Fruit fly (Drosophila melanogaster) whole organism, embryonic: ENCODE measurements around the gene CG8236.

Experiments used
- Abd-B ChIP-seq: fragments of 200-800 bp; sonication (Bioruptor generic); optimal IDR thresholded peaks from 2 replicates; lab custom pipeline; 2018; ENCODE audit warnings: missing biosample characterization, mild to moderate bottlenecking, missing genetic modification characterization, moderate library complexity
- BEAF-32 ChIP-seq: fragments of 200-800 bp; sonication (Bioruptor generic); optimal IDR thresholded peaks from 3 replicates; lab custom pipeline; 2017; ENCODE audit warnings: missing biosample characterization, missing genetic modification characterization, mild to moderate bottlenecking, moderate library complexity, missing genetic modification reagents
- CG12071 ChIP-seq: fragments of 200-800 bp; sonication (Bioruptor generic); optimal IDR thresholded peaks from 3 replicates; lab custom pipeline; 2018; ENCODE audit warnings: missing biosample characterization, mild to moderate bottlenecking, missing genetic modification characterization
- CG14667 ChIP-seq: fragments of 200-800 bp; sonication (Bioruptor generic); IDR thresholded peaks from 2 replicates; pipeline ENCODE4 v1.3.6; 2022; ENCODE audit warnings: missing biosample characterization, missing genetic modification characterization
- CG1792 ChIP-seq: fragments of 200-800 bp; sonication (Bioruptor generic); optimal IDR thresholded peaks from 2 replicates; lab custom pipeline; 2016; ENCODE audit warnings: missing biosample characterization, missing genetic modification characterization
- CG2202 ChIP-seq: fragments of 200-800 bp; sonication (Bioruptor generic); optimal IDR thresholded peaks from 2 replicates; lab custom pipeline; 2018; ENCODE audit warnings: missing biosample characterization, mild to moderate bottlenecking, missing genetic modification characterization
- CG3065 ChIP-seq: fragments of 200-800 bp; sonication (Bioruptor generic); optimal IDR thresholded peaks from 2 replicates; lab custom pipeline; 2016; ENCODE audit warnings: missing biosample characterization, missing genetic modification characterization
- CG3163 ChIP-seq: fragments of 200-800 bp; sonication (Bioruptor generic); optimal IDR thresholded peaks from 3 replicates; lab custom pipeline; 2016; ENCODE audit warnings: missing biosample characterization, missing genetic modification characterization
- CG33213 ChIP-seq: fragments of 200-800 bp; sonication (Bioruptor generic); optimal IDR thresholded peaks from 3 replicates; lab custom pipeline; 2016; ENCODE audit warnings: missing biosample characterization, missing genetic modification characterization
- CG33557 ChIP-seq: fragments of 200-800 bp; sonication (Bioruptor generic); optimal IDR thresholded peaks from 2 replicates; lab custom pipeline; 2019; ENCODE audit warnings: missing biosample characterization, mild to moderate bottlenecking, missing genetic modification characterization, moderate library complexity
- CG3838 ChIP-seq: fragments of 200-800 bp; sonication (Bioruptor generic); optimal IDR thresholded peaks from 3 replicates; lab custom pipeline; 2016; ENCODE audit warnings: missing biosample characterization, missing genetic modification characterization
- CG5180 ChIP-seq: fragments of 200-800 bp; sonication (Bioruptor generic); optimal IDR thresholded peaks from 3 replicates; lab custom pipeline; 2017; ENCODE audit warnings: missing biosample characterization, missing genetic modification characterization, mild to moderate bottlenecking, moderate library complexity, missing genetic modification reagents
- CG6765 ChIP-seq: fragments of 200-800 bp; sonication (Bioruptor generic); optimal IDR thresholded peaks from 3 replicates; lab custom pipeline; 2017; ENCODE audit warnings: missing biosample characterization, mild to moderate bottlenecking, missing genetic modification characterization
- CG7839 ChIP-seq: fragments of 200-800 bp; sonication (Bioruptor generic); optimal IDR thresholded peaks from 3 replicates; lab custom pipeline; 2018; ENCODE audit warnings: missing biosample characterization, mild to moderate bottlenecking, missing genetic modification characterization, moderate library complexity
- CG8765 ChIP-seq: fragments of 200-800 bp; sonication (Bioruptor generic); IDR thresholded peaks from 2 replicates; pipeline ENCODE4 v1.3.6; 2022; ENCODE audit warnings: missing biosample characterization, missing genetic modification characterization
- CG9609 ChIP-seq: fragments of 200-800 bp; sonication (Bioruptor generic); optimal IDR thresholded peaks from 3 replicates; lab custom pipeline; 2016; ENCODE audit warnings: missing biosample characterization, missing genetic modification characterization
- CG9932 ChIP-seq: fragments of 200-800 bp; sonication (Bioruptor generic); IDR thresholded peaks from 2 replicates; pipeline ENCODE4 v1.3.6; 2022; ENCODE audit warnings: missing biosample characterization, missing genetic modification characterization
- CTCF ChIP-seq: fragments of 200-800 bp; sonication (Bioruptor generic); optimal IDR thresholded peaks from 2 replicates; lab custom pipeline; 2017; ENCODE audit warnings: missing biosample characterization, mild to moderate bottlenecking, missing genetic modification characterization, moderate library complexity
- D ChIP-seq, 2 experiments: fragments of 200-800 bp in 1 of 2; fragments of >200 bp in 1 of 2; sonication (Bioruptor generic) in 1 of 2; optimal IDR thresholded peaks; 2 replicates in 1 of 2; 3 replicates in 1 of 2; lab custom pipeline; 2017; ENCODE audit warnings: mild to moderate bottlenecking in 1 of 2, missing biosample characterization in 1 of 2, missing genetic modification characterization in 1 of 2, missing genetic modification reagents in 1 of 2
- Deaf1 ChIP-seq: fragments of 200-800 bp; optimal IDR thresholded peaks from 3 replicates; lab custom pipeline; 2019; ENCODE audit warnings: missing biosample characterization, mild to moderate bottlenecking, missing genetic modification characterization, moderate library complexity
- Dfd ChIP-seq, 2 experiments: fragments of >200 bp; optimal IDR thresholded peaks; 2 replicates each; lab custom pipeline; 2017; ENCODE audit warnings: missing biosample characterization in 2 of 2, missing genetic modification characterization in 2 of 2
- ERR ChIP-seq: fragments of 200-800 bp; sonication (Bioruptor generic); optimal IDR thresholded peaks from 2 replicates; lab custom pipeline; 2016; ENCODE audit warnings: missing biosample characterization, missing genetic modification characterization
- Fer3 ChIP-seq: fragments of 200-800 bp; sonication (Bioruptor generic); optimal IDR thresholded peaks from 2 replicates; lab custom pipeline; 2018; ENCODE audit warnings: missing biosample characterization, mild to moderate bottlenecking, missing genetic modification characterization, moderate library complexity
- GATAe ChIP-seq: fragments of 200-800 bp; sonication (Bioruptor generic); conservative IDR thresholded peaks from 2 replicates; pipeline ENCODE4 v1.3.6; 2022; ENCODE audit warnings: missing biosample characterization, missing genetic modification characterization
- Hmr ChIP-seq: fragments of 200-800 bp; sonication (Bioruptor generic); optimal IDR thresholded peaks from 3 replicates; lab custom pipeline; 2017; ENCODE audit warnings: mild to moderate bottlenecking, missing biosample characterization, missing genetic modification reagents, missing genetic modification characterization
- Hr78 ChIP-seq, 2 experiments: fragments of 200-800 bp in 1 of 2; fragments of >200 bp in 1 of 2; sonication (Bioruptor generic) in 1 of 2; optimal IDR thresholded peaks; 2 replicates each; lab custom pipeline; 2017 to 2019; ENCODE audit warnings: missing biosample characterization in 2 of 2, missing genetic modification characterization in 2 of 2, mild to moderate bottlenecking in 1 of 2, moderate library complexity in 1 of 2
- Kr ChIP-seq: fragments of 200-800 bp; sonication (Bioruptor generic); optimal IDR thresholded peaks from 2 replicates; lab custom pipeline; 2017; ENCODE audit warnings: missing biosample characterization, mild to moderate bottlenecking, missing genetic modification characterization
- Meics ChIP-seq: fragments of 200-800 bp; sonication (Bioruptor generic); optimal IDR thresholded peaks from 2 replicates; lab custom pipeline; 2017; ENCODE audit warnings: missing biosample characterization, mild to moderate bottlenecking, missing genetic modification characterization
- Neu2 ChIP-seq: fragments of 200-800 bp; sonication (Bioruptor generic); optimal IDR thresholded peaks from 3 replicates; lab custom pipeline; 2016; ENCODE audit warnings: missing biosample characterization, missing genetic modification characterization, borderline replicate concordance
- Oli ChIP-seq: fragments of 200-800 bp; sonication (Bioruptor generic); optimal IDR thresholded peaks from 2 replicates; lab custom pipeline; 2018; ENCODE audit warnings: missing biosample characterization, mild to moderate bottlenecking, missing genetic modification characterization, moderate library complexity
- Opbp ChIP-seq: fragments of 200-800 bp; sonication (Bioruptor generic); IDR thresholded peaks from 3 replicates; pipeline ENCODE4 v1.3.6; 2022; ENCODE audit warnings: missing biosample characterization, missing genetic modification characterization; ENCODE audit not compliant: partially characterized antibody
- Rfx ChIP-seq: fragments of 200-800 bp; sonication (Bioruptor generic); IDR thresholded peaks from 2 replicates; pipeline ENCODE4 v1.3.6; 2022; ENCODE audit warnings: missing biosample characterization, missing genetic modification characterization
- Stat92E ChIP-seq, 3 experiments: fragments of >200 bp in 2 of 3; fragments of 200-800 bp in 1 of 3; sonication (Bioruptor generic) in 1 of 3; optimal IDR thresholded peaks; 2 replicates each; lab custom pipeline; 2017 to 2019; ENCODE audit warnings: missing biosample characterization in 3 of 3, missing genetic modification characterization in 3 of 3, mild to moderate bottlenecking in 1 of 3, moderate library complexity in 1 of 3
- bab2 ChIP-seq: fragments of 200-800 bp; sonication (Bioruptor generic); optimal IDR thresholded peaks from 2 replicates; lab custom pipeline; 2016; ENCODE audit warnings: missing biosample characterization, missing genetic modification characterization
- chinmo ChIP-seq: fragments of 200-800 bp; sonication (Bioruptor generic); IDR thresholded peaks from 4 replicates; pipeline ENCODE4 v1.3.6; 2022; ENCODE audit warnings: missing biosample characterization, missing genetic modification characterization; ENCODE audit not compliant: partially characterized antibody
- chm ChIP-seq: fragments of 200-800 bp; sonication (Bioruptor generic); IDR thresholded peaks from 2 replicates; pipeline ENCODE4 v1.3.6; 2022; ENCODE audit warnings: missing biosample characterization, missing genetic modification characterization
- dysf ChIP-seq: fragments of 200-800 bp; sonication (Bioruptor generic); IDR thresholded peaks from 3 replicates; pipeline ENCODE4 v1.3.6; 2022; ENCODE audit warnings: missing biosample characterization, missing genetic modification characterization
- ftz-f1 ChIP-seq: fragments of 200-800 bp; sonication (Bioruptor generic); optimal IDR thresholded peaks from 2 replicates; lab custom pipeline; 2016; ENCODE audit warnings: missing biosample characterization, missing genetic modification characterization
- gfzf ChIP-seq: fragments of 200-800 bp; sonication (Bioruptor generic); optimal IDR thresholded peaks from 2 replicates; lab custom pipeline; 2016; ENCODE audit warnings: missing biosample characterization, mild to moderate bottlenecking, missing genetic modification characterization, moderate library complexity
- gt ChIP-seq: fragments of 200-800 bp; sonication (Bioruptor generic); IDR thresholded peaks from 2 replicates; pipeline ENCODE4 v1.3.6; 2022; ENCODE audit warnings: missing biosample characterization, missing genetic modification characterization
- hth ChIP-seq: fragments of >200 bp; optimal IDR thresholded peaks from 2 replicates; lab custom pipeline; 2017; ENCODE audit warnings: inconsistent platforms
- ind ChIP-seq: fragments of 200-800 bp; sonication (Bioruptor generic); optimal IDR thresholded peaks from 3 replicates; lab custom pipeline; 2016; ENCODE audit warnings: missing biosample characterization, missing genetic modification characterization
- kay ChIP-seq: fragments of 200-800 bp; sonication (Bioruptor generic); optimal IDR thresholded peaks from 2 replicates; lab custom pipeline; 2016; ENCODE audit warnings: missing biosample characterization, missing genetic modification characterization
- lov ChIP-seq, 2 experiments: fragments of 200-800 bp in 1 of 2; fragments of >200 bp in 1 of 2; sonication (Bioruptor generic) in 1 of 2; IDR thresholded peaks in 1 of 2; optimal IDR thresholded peaks in 1 of 2; 2 replicates in 1 of 2; 3 replicates in 1 of 2; pipeline versions ENCODE4 v1.3.6 to Lab custom; 2017 to 2022; ENCODE audit warnings: missing biosample characterization in 1 of 2, missing genetic modification characterization in 1 of 2
- mld ChIP-seq: fragments of 200-800 bp; sonication (Bioruptor generic); IDR thresholded peaks from 3 replicates; pipeline ENCODE4 v1.3.6; 2022; ENCODE audit warnings: missing biosample characterization, missing genetic modification characterization; ENCODE audit not compliant: partially characterized antibody
- onecut ChIP-seq: fragments of 200-800 bp; sonication (Bioruptor generic); IDR thresholded peaks from 2 replicates; pipeline ENCODE4 v1.3.6; 2022; ENCODE audit warnings: missing biosample characterization, missing genetic modification characterization
- pb ChIP-seq: fragments of 200-800 bp; sonication (Bioruptor generic); optimal IDR thresholded peaks from 3 replicates; lab custom pipeline; 2016; ENCODE audit warnings: missing biosample characterization, missing genetic modification characterization
- ro ChIP-seq: fragments of 200-800 bp; sonication (Bioruptor generic); IDR thresholded peaks from 2 replicates; pipeline ENCODE4 v1.3.6; 2022; ENCODE audit warnings: missing biosample characterization, missing genetic modification characterization
- tna ChIP-seq: fragments of 200-800 bp; sonication (Bioruptor generic); IDR thresholded peaks from 2 replicates; pipeline ENCODE4 v1.3.6; 2022; ENCODE audit warnings: missing biosample characterization, missing genetic modification characterization; ENCODE audit not compliant: partially characterized antibody

The CG8236 gene

DNA sequence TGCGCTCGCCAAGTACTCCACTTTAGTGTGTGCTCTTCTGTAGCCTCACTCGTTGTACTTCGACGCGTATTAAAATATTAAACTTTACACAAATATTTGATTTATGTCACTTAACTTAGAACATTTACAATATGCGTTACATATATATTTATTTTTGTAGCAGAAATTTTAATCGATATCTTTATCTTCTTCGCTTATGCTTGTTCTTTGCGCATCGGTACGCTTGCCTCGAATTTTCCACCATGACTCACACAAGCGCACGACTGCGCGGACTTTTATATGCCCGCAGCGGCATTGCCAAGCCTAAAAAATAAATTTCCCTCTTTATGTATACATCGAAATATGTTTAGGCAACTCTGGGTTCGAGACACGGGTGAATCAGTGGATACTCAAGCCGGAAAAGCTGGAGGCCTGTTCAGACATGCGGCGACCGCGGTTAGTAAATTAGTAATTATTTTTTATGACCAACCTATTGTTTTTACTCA lies 51.3 kb downstream of the CG8236 start, which contains the start of gene aqz (continued):
- no peak for TF ChIP-seq Kr (GFP tag; lab: Kevin White, UChicago)
- TF ChIP-seq CG33213 (GFP tag; lab: Kevin White, UChicago) = peak; percentile 92
- TF ChIP-seq CG2202 = peak; percentile 25
- peak; percentile 54 for TF ChIP-seq Deaf1 (tag; lab: Kevin White, UChicago)
- peak; percentile 73 for TF ChIP-seq ERR
- peak; percentile 53 for TF ChIP-seq bab2
- no peak for TF ChIP-seq GATAe (GFP tag; lab: Robert Waterston, UW)
- TF ChIP-seq pb (GFP tag; lab: Kevin White, UChicago) = peak; percentile 59
- peak; percentile 36; the same call in 1 of the 2 replicates for TF ChIP-seq tna (GFP tag; lab: Robert Waterston, UW)
- TF ChIP-seq D (optimal IDR thresholded peaks at IDR 0.05; lab: Kevin White, UChicago) = no peak
- peak; percentile 4 for TF ChIP-seq D (GFP tag; optimal IDR thresholded peaks at IDR 0.05; lab: Kevin White, UChicago)
- TF ChIP-seq CG3838 (GFP tag; lab: Kevin White, UChicago) = no peak
- TF ChIP-seq ftz-f1 (GFP tag; lab: Kevin White, UChicago) = peak; percentile 77
- TF ChIP-seq CG8765 = peak; percentile 9; the same call in 1 of the 2 replicates
- TF ChIP-seq Rfx (GFP tag; lab: Robert Waterston, UW) = peak; percentile 74
- no peak for TF ChIP-seq lov (optimal IDR thresholded peaks at IDR 0.05; lab: Kevin White, UChicago)
- 0 out of 3 replicates have a peak, but pooled peaks have one; percentile 53 for TF ChIP-seq lov (GFP tag; IDR thresholded peaks at IDR 0.05; lab: Robert Waterston, UW)
- TF ChIP-seq CG7839 (tag; lab: Kevin White, UChicago) = peak; percentile 58
- TF ChIP-seq chm (GFP tag; lab: Robert Waterston, UW) = peak; percentile 95
- TF ChIP-seq CG12071 (GFP tag; lab: Kevin White, UChicago) = peak; percentile 71
- TF ChIP-seq kay (GFP tag; lab: Kevin White, UChicago) = peak; percentile 99
- peak; percentile 75; the same call in 2 of the 4 replicates for TF ChIP-seq chinmo (GFP tag; lab: Robert Waterston, UW)
- peak; percentile 80 for TF ChIP-seq gfzf (GFP tag; lab: Kevin White, UChicago)
- TF ChIP-seq CG3065 (GFP tag; lab: Kevin White, UChicago) = peak; percentile 39
- TF ChIP-seq ro (GFP tag; lab: Robert Waterston, UW) = no peak
- peak; percentile 72 for TF ChIP-seq BEAF-32
- peak; percentile 23 for TF ChIP-seq ind
- TF ChIP-seq CG33557 = peak; percentile 58
- TF ChIP-seq CG6765 (GFP tag; lab: Kevin White, UChicago) = peak; percentile 70
- peak; percentile 69 for TF ChIP-seq CG3163
- peak; percentile 77 for TF ChIP-seq Abd-B (GFP tag; lab: Kevin White, UChicago)
- TF ChIP-seq mld (GFP tag; lab: Robert Waterston, UW) = peak; percentile 69; the same call in 1 of the 3 replicates
- TF ChIP-seq Oli (tag; lab: Kevin White, UChicago) = no peak
- TF ChIP-seq CG9609 (GFP tag; lab: Kevin White, UChicago) = peak; percentile 53
- TF ChIP-seq Meics = peak; percentile 33
- TF ChIP-seq CG14667 = no peak
- TF ChIP-seq CG5180 (GFP tag; lab: Kevin White, UChicago) = no peak
- peak; percentile 85 for TF ChIP-seq Hmr (GFP tag; lab: Kevin White, UChicago)
- peak; percentile 43 for TF ChIP-seq Fer3 (tag; lab: Kevin White, UChicago)
- no peak for TF ChIP-seq gt (GFP tag; lab: Robert Waterston, UW)
- peak; percentile 53 for TF ChIP-seq CG1792 (GFP tag; lab: Kevin White, UChicago)
- TF ChIP-seq Stat92E (GFP tag; optimal IDR thresholded peaks at IDR 0.05; lab: Kevin White, UChicago) = peak in 1 of 3 experiments; percentile 90
- TF ChIP-seq CG9932 (GFP tag; lab: Robert Waterston, UW) = peak; percentile 67
- no peak for TF ChIP-seq Dfd (GFP tag; optimal IDR thresholded peaks at IDR 0.05; lab: Kevin White, UChicago)
- TF ChIP-seq Neu2 (GFP tag; lab: Kevin White, UChicago) = peak; percentile 91
- TF ChIP-seq hth (lab: Kevin White, UChicago) = no peak
- TF ChIP-seq Opbp (GFP tag; lab: Robert Waterston, UW) = peak; percentile 79
- no peak for TF ChIP-seq Hr78 (GFP tag; optimal IDR thresholded peaks at IDR 0.05; lab: Kevin White, UChicago)
- peak; percentile 76 for TF ChIP-seq CTCF (GFP tag; lab: Kevin White, UChicago)
- TF ChIP-seq onecut (GFP tag; lab: Robert Waterston, UW) = peak; percentile 98
- peak; percentile 59; the same call in 1 of the 3 replicates for TF ChIP-seq dysf (GFP tag; lab: Robert Waterston, UW)
